Fruit fly (Drosophila melanogaster): ENCODE results near the gene Nrx-1.

Gene Nrx-1

DNA sequence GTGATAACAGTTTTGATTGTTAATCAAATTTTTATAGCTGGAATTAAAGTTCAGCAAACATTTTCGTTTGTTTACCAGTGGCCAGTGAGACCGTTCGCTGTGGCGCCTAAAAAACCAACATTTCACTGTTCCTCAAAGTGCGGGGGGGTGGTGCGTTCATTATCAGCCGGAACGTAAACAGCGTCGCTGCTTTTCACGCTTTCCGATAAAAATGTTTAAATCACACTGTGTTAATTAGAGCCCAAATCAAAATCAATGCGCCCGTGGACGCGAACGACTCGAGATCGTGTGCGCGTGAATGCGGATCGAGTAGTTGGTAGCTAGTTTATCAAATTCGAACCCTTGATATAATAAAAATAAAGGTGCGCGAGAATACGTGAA, 20.4 kb upstream of the Nrx-1 start, which contains the start of gene CG34376 (continued):
- TF ChIP-seq CG14441 (GFP tag; IDR thresholded peaks at IDR 0.05): peak; percentile 69; the same call in 1 of the 2 replicates
- peak; percentile 31 for TF ChIP-seq sob (GFP tag; IDR thresholded peaks at IDR 0.05)
- TF ChIP-seq CG12659 (GFP tag; optimal IDR thresholded peaks at IDR 0.05): peak; percentile 64
- TF ChIP-seq CG8478 (optimal IDR thresholded peaks at IDR 0.05): no peak
- TF ChIP-seq HmgD (GFP tag; optimal IDR thresholded peaks at IDR 0.05): no peak
- peak; percentile 39 for TF ChIP-seq HmgZ (tag; optimal IDR thresholded peaks at IDR 0.05)
- no peak for TF ChIP-seq Max (GFP tag; optimal IDR thresholded peaks at IDR 0.05)
- peak; percentile 72 for TF ChIP-seq gsb-n (tag; optimal IDR thresholded peaks at IDR 0.05)
- TF ChIP-seq zen (tag; optimal IDR thresholded peaks at IDR 0.05): no peak
- peak; percentile 2 for TF ChIP-seq CG12104 (GFP tag; optimal IDR thresholded peaks at IDR 0.05)
- no peak for TF ChIP-seq Mes4 (GFP tag; optimal IDR thresholded peaks at IDR 0.05)
- TF ChIP-seq ewg (GFP tag; optimal IDR thresholded peaks at IDR 0.05): peak; percentile 48
- TF ChIP-seq chinmo (GFP tag; IDR thresholded peaks at IDR 0.05; ENCODE audit: partially characterized antibody): 0 out of 4 replicates have a peak, but pooled peaks have one; percentile 44
- no peak for TF ChIP-seq hb (GFP tag; IDR thresholded peaks at IDR 0.05; ENCODE audit: partially characterized antibody)
- TF ChIP-seq CG4820 (GFP tag; optimal IDR thresholded peaks at IDR 0.05): no peak
- TF ChIP-seq mld (GFP tag; IDR thresholded peaks at IDR 0.05; ENCODE audit: partially characterized antibody): no peak
- TF ChIP-seq vnd (GFP tag; IDR thresholded peaks at IDR 0.05; ENCODE audit: partially characterized antibody): no peak; the same call in 2 of the 3 replicates
- TF ChIP-seq cas (GFP tag; IDR thresholded peaks at IDR 0.05): no peak
- peak; percentile 34 for TF ChIP-seq CG3407 (GFP tag; optimal IDR thresholded peaks at IDR 0.05)
- peak; percentile 65 for TF ChIP-seq CG8924 (tag; optimal IDR thresholded peaks at IDR 0.05)
- 0 out of 3 replicates have a peak, but pooled peaks have one; percentile 30 for TF ChIP-seq CG16813 (GFP tag; IDR thresholded peaks at IDR 0.05; ENCODE audit: partially characterized antibody)
- TF ChIP-seq h (optimal IDR thresholded peaks at IDR 0.05): no peak
- no peak for TF ChIP-seq HHEX (GFP tag; optimal IDR thresholded peaks at IDR 0.05)
- no peak for TF ChIP-seq CG8765 (GFP tag; IDR thresholded peaks at IDR 0.05)
- TF ChIP-seq CG42726 (GFP tag; IDR thresholded peaks at IDR 0.05; ENCODE audit: partially characterized antibody): 0 out of 2 replicates have a peak, but pooled peaks have one; percentile 35
- no peak for TF ChIP-seq twi (tag; optimal IDR thresholded peaks at IDR 0.05)
- peak; percentile 57; the same call in 2 of the 3 replicates for TF ChIP-seq CG6791 (GFP tag; IDR thresholded peaks at IDR 0.05; ENCODE audit: partially characterized antibody)
- peak; percentile 49 for TF ChIP-seq CG7987 (GFP tag; optimal IDR thresholded peaks at IDR 0.05)
- no peak for TF ChIP-seq CG13894 (tag; optimal IDR thresholded peaks at IDR 0.05)
- TF ChIP-seq Xbp1 (GFP tag; optimal IDR thresholded peaks at IDR 0.05): peak; percentile 16
- TF ChIP-seq zen2 (GFP tag; IDR thresholded peaks at IDR 0.05; ENCODE audit: partially characterized antibody): no peak
- TF ChIP-seq her (GFP tag; optimal IDR thresholded peaks at IDR 0.05): peak; percentile 21
- TF ChIP-seq ERR (GFP tag; optimal IDR thresholded peaks at IDR 0.05): peak; percentile 31
- peak; percentile 11 for TF ChIP-seq CG9817 (tag; optimal IDR thresholded peaks at IDR 0.05)
- peak; percentile 42 for TF ChIP-seq sqz (GFP tag; optimal IDR thresholded peaks at IDR 0.05)
- TF ChIP-seq NC2α (GFP tag; optimal IDR thresholded peaks at IDR 0.05): no peak
- TF ChIP-seq pb (GFP tag; optimal IDR thresholded peaks at IDR 0.05): peak; percentile 45
- TF ChIP-seq Dek (tag; optimal IDR thresholded peaks at IDR 0.05): peak; percentile 63
- no peak for TF ChIP-seq dmrt11E (tag; optimal IDR thresholded peaks at IDR 0.05)
- peak; percentile 40 for TF ChIP-seq CG18764 (GFP tag; optimal IDR thresholded peaks at IDR 0.05)
- no peak for TF ChIP-seq fru (optimal IDR thresholded peaks at IDR 0.05)
- no peak for TF ChIP-seq dimm (GFP tag; IDR thresholded peaks at IDR 0.05)
- peak; percentile 48 for TF ChIP-seq CG9727 (GFP tag; optimal IDR thresholded peaks at IDR 0.05)
- peak; percentile 90 for TF ChIP-seq Med (GFP tag)
- TF ChIP-seq Rx (GFP tag; IDR thresholded peaks at IDR 0.05): no peak
- peak; percentile 48 for TF ChIP-seq Ada2b (GFP tag; IDR thresholded peaks at IDR 0.05)
- TF ChIP-seq Nf-YC (tag; optimal IDR thresholded peaks at IDR 0.05): peak; percentile 54
- TF ChIP-seq Atf6 (GFP tag; IDR thresholded peaks at IDR 0.05): no peak
- no peak for TF ChIP-seq CG7928 (GFP tag; optimal IDR thresholded peaks at IDR 0.05)
- TF ChIP-seq sc (optimal IDR thresholded peaks at IDR 0.05): no peak
- no peak for TF ChIP-seq sc (GFP tag; optimal IDR thresholded peaks at IDR 0.05)

All from whole organism, embryonic.